Worm (Caenorhabditis elegans): Measurements from ENCODE around the gene coh-1.

DNA sequence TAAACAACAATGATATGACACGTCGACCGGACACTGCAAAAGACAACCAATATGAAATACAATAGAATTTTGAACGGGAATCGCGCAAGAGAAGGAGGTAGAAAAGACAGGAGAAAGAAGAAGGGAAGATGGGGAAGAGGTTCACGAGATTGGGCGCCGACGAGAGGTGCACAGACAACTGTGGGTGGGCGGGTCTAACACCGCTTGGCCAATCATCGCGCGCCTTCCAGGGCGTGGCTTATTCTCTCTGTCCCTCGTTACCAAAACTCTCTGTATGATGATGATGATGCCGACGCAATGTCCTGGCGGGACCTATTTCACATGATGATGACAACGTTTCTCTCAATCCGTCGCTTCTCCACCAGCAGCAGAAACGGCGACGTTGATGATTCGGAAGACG is 14.3 kb downstream of the coh-1 start:
- TF ChIP-seq cog-1 (tag; optimal IDR thresholded peaks at IDR 0.05) (no peak), ztf-23 (GFP tag; IDR thresholded peaks at IDR 0.05) (no peak), flt-1 (GFP tag; IDR thresholded peaks at IDR 0.05) (no peak), tab-1 (GFP tag; IDR thresholded peaks at IDR 0.05) (0 out of 2 replicates have a peak, but pooled peaks have one; percentile 40), T22C8.4 (GFP tag; IDR thresholded peaks at IDR 0.05) (no peak), klf-2 (GFP tag; conservative IDR thresholded peaks at IDR 0.05) (no peak), ref-1 (GFP tag; conservative IDR thresholded peaks at IDR 0.05) (no peak), ztf-29 (GFP tag; IDR thresholded peaks at IDR 0.05) (no peak), med-1 (GFP tag; optimal IDR thresholded peaks at IDR 0.05; ENCODE audit: insufficient read depth) (no peak)
